Fruit fly (Drosophila melanogaster): Measurements from ENCODE around the gene spri.

DNA sequence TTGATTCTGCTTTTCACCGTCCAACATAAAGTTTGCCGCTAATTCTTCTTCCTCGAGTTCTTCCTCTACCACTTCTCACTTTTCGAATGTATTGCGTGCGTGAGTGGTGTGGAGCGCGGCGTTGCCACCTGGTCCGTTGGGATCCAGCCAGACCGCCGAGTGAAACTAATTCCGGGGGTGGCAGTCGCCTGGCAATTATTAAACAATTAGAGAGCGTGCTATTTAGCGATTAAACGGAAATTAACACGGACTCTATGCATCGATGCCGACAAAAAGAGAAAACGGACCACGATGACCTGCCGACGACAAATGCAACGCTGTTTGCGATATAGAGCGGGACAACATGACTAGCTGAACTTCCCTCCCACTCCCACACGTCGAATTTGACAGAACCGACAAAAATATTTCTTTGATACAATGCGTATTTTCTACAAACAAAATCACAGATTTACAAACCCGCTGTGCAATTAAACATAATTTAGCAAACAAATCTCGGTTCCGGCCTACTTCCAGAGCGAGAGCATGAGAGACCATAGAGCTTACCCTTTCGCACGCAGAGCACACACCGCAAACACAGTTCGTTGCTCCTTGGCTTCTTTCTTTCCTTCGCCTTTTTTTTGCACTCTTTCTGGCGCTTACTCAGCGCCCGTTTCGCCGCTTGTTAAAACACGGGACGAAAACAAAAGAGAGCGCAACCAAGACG lies 111.6 kb downstream of the spri start, which contains the start of gene CG2889:
- TF ChIP-seq Eip93F (GFP tag; optimal IDR thresholded peaks at IDR 0.05) (no peak), CG8319 (GFP tag; optimal IDR thresholded peaks at IDR 0.05) (no peak), CG10669 (GFP tag; optimal IDR thresholded peaks at IDR 0.05) (no peak), dsx (GFP tag; optimal IDR thresholded peaks at IDR 0.05; ENCODE audit: poor library complexity, severe bottlenecking) (no peak), Sox102F (GFP tag; optimal IDR thresholded peaks at IDR 0.05) (no peak), pdm3 (GFP tag; optimal IDR thresholded peaks at IDR 0.05) (no peak), CG6276 (GFP tag; optimal IDR thresholded peaks at IDR 0.05) (no peak), Hr39 (GFP tag; optimal IDR thresholded peaks at IDR 0.05) (peak; percentile 23), Blimp-1 (GFP tag; optimal IDR thresholded peaks at IDR 0.05) (no peak), CG34406 (GFP tag; optimal IDR thresholded peaks at IDR 0.05) (no peak), svp (GFP tag) (no peak), Lpt (GFP tag; optimal IDR thresholded peaks at IDR 0.05) (no peak)

Data from whole organism, prepupa.